Fruit fly (Drosophila melanogaster): Measurements from ENCODE around the gene CG3793.

CG3793 gene

dm6 chr2L:15746600-15747393, 17.2 kb upstream of the CG3793 start (continued):
- TF ChIP-seq CG2712 (tag; optimal IDR thresholded peaks at IDR 0.05) (peak; percentile 96), CG18764 (GFP tag; optimal IDR thresholded peaks at IDR 0.05) (peak; percentile 77), NK7.1 (GFP tag; optimal IDR thresholded peaks at IDR 0.05) (no peak), Awh (GFP tag; IDR thresholded peaks at IDR 0.05) (peak; percentile 83), Dek (tag; optimal IDR thresholded peaks at IDR 0.05) (peak; percentile 87), CG14860 (GFP tag; IDR thresholded peaks at IDR 0.05; ENCODE audit: partially characterized antibody) (no peak), CG9932 (GFP tag; IDR thresholded peaks at IDR 0.05) (peak; percentile 71), CG10274 (GFP tag; optimal IDR thresholded peaks at IDR 0.05) (peak; percentile 72), tin (GFP tag; optimal IDR thresholded peaks at IDR 0.05) (peak; percentile 88), gsb-n (tag; optimal IDR thresholded peaks at IDR 0.05) (peak; percentile 93), dati (GFP tag; IDR thresholded peaks at IDR 0.05) (0 out of 2 replicates have a peak, but pooled peaks have one; percentile 25), scrt (GFP tag; optimal IDR thresholded peaks at IDR 0.05) (peak; percentile 72), btn (GFP tag; optimal IDR thresholded peaks at IDR 0.05) (peak; percentile 11), C15 (GFP tag; IDR thresholded peaks at IDR 0.05) (peak; percentile 59; the same call in 1 of the 3 replicates), CG11456 (GFP tag; IDR thresholded peaks at IDR 0.05) (peak; percentile 73; the same call in 2 of the 3 replicates), CG17328 (GFP tag; IDR thresholded peaks at IDR 0.05) (peak; percentile 74), ap (GFP tag; IDR thresholded peaks at IDR 0.05) (peak; percentile 68), hbn (GFP tag; IDR thresholded peaks at IDR 0.05; ENCODE audit: partially characterized antibody) (no peak), CkIIα-i1 (GFP tag; IDR thresholded peaks at IDR 0.05) (no peak), CG31224 (GFP tag; IDR thresholded peaks at IDR 0.05) (peak; percentile 54), ssp (GFP tag; IDR thresholded peaks at IDR 0.05) (peak; percentile 71), pho (GFP tag; optimal IDR thresholded peaks at IDR 0.05) (peak; percentile 1), eyg (GFP tag; optimal IDR thresholded peaks at IDR 0.05) (no peak), pan (optimal IDR thresholded peaks at IDR 0.05) (no peak), pan (GFP tag; optimal IDR thresholded peaks at IDR 0.05 in 1 of 2, IDR thresholded peaks at IDR 0.05 in 1 of 2) (peak in 1 of 2 experiments; percentile 78), zen2 (GFP tag; IDR thresholded peaks at IDR 0.05; ENCODE audit: partially characterized antibody) (no peak), CG17802 (tag; optimal IDR thresholded peaks at IDR 0.05) (peak; percentile 32), CG12071 (GFP tag; optimal IDR thresholded peaks at IDR 0.05) (no peak), CG6791 (GFP tag; IDR thresholded peaks at IDR 0.05; ENCODE audit: partially characterized antibody) (no peak), CG2199 (GFP tag; IDR thresholded peaks at IDR 0.05) (no peak), CG8290 (GFP tag; optimal IDR thresholded peaks at IDR 0.05) (peak; percentile 73), CG8290 (tag; optimal IDR thresholded peaks at IDR 0.05) (peak in 1 of 2 experiments; percentile 34), CG9215 (GFP tag; IDR thresholded peaks at IDR 0.05) (peak; percentile 79), Deaf1 (tag; optimal IDR thresholded peaks at IDR 0.05) (peak; percentile 74), CG5180 (GFP tag; optimal IDR thresholded peaks at IDR 0.05) (peak; percentile 74), NfI (GFP tag; optimal IDR thresholded peaks at IDR 0.05) (peak; percentile 83), ci (GFP tag; IDR thresholded peaks at IDR 0.05) (peak; percentile 71), cato (GFP tag; optimal IDR thresholded peaks at IDR 0.05; ENCODE audit: borderline replicate concordance) (peak; percentile 81), CG11504 (tag; optimal IDR thresholded peaks at IDR 0.05) (peak; percentile 95), Myb (GFP tag; optimal IDR thresholded peaks at IDR 0.05) (no peak), jing (GFP tag; optimal IDR thresholded peaks at IDR 0.05) (peak; percentile 34), HmgD (GFP tag; optimal IDR thresholded peaks at IDR 0.05) (no peak), MBD-R2 (GFP tag; IDR thresholded peaks at IDR 0.05) (peak; percentile 65), Ets65A (GFP tag) (peak; percentile 95), usp (GFP tag; optimal IDR thresholded peaks at IDR 0.05) (no peak), salm (tag; optimal IDR thresholded peaks at IDR 0.05) (peak; percentile 80), trh (GFP tag; optimal IDR thresholded peaks at IDR 0.05) (peak; percentile 72), NC2β (GFP tag; optimal IDR thresholded peaks at IDR 0.05) (no peak), chn (GFP tag; optimal IDR thresholded peaks at IDR 0.05) (peak; percentile 17), CG7839 (tag; optimal IDR thresholded peaks at IDR 0.05) (peak; percentile 95)

Measured in whole organism, embryonic.